Fruit fly (Drosophila melanogaster): ENCODE data around the gene pygo.
A peak's percentile ranks its signal among the peaks of the same experiment; 100 is the strongest.

pygo gene

DNA sequence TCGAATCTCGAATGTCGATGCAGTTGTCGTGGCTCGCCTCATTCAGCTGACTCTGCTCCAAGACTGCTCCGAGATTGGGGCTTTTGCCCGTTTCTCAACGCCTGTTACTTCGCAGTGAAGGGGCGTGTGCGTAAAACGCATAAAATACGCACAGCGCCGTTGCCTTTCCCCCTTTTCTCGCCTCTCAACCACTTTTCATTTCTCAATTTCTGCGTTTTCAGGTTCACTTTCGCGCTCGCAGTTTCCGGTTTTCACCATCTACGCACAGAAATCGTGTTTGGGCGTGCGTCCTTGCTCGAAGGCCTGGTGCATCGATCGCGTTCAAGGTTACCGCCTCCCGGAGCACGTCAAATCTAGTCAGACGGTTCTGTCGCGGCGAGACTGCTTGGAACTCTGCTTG, 20.7 kb downstream of the pygo start:
- TF ChIP-seq Eip78C (GFP tag) (peak; percentile 68), CG10669 (GFP tag; optimal IDR thresholded peaks at IDR 0.05) (no peak), CG10631 (GFP tag; optimal IDR thresholded peaks at IDR 0.05) (no peak), Eip75B (GFP tag; optimal IDR thresholded peaks at IDR 0.05) (peak; percentile 54), CG1621 (tag; optimal IDR thresholded peaks at IDR 0.05) (no peak), ss (GFP tag; optimal IDR thresholded peaks at IDR 0.05) (peak in 1 of 2 experiments; percentile 5), CG11762 (GFP tag; optimal IDR thresholded peaks at IDR 0.05; ENCODE audit: insufficient read depth) (no peak), vri (GFP tag; optimal IDR thresholded peaks at IDR 0.05) (no peak), lz (GFP tag; optimal IDR thresholded peaks at IDR 0.05) (no peak), Blimp-1 (GFP tag; optimal IDR thresholded peaks at IDR 0.05) (peak; percentile 88), eg (GFP tag; IDR thresholded peaks at IDR 0.05) (no peak), svp (GFP tag) (peak; percentile 18), fd59A (GFP tag; optimal IDR thresholded peaks at IDR 0.05) (no peak), CG6854 (GFP tag; optimal IDR thresholded peaks at IDR 0.05) (peak; percentile 12)

DNA sequence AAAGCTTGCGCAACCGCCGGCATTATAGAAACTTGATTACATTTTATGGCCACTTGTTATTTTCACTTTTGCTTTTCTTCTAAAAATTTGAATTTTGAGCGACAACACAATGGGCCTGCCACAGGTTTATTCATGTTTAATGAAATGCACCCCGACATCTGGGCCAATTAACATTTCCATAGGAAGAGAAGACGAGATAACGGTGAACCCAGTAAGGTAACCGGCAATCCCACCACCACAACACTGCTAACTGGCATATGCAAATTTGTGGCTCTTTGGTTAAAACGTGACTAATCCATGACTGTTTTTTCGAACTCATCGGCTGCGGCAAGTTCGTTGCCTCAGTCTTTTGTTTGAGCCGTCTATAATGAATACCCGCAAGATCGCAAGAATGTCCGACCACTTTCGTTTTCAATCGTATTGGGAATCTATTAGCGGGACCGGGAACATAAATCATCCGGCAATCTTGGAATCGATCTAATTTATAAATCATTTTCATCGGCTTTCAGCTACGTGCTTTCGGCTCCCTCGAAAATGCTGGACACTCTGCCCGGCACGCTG, 21.7 kb downstream of the pygo start:
- TF ChIP-seq Ets21C (GFP tag; optimal IDR thresholded peaks at IDR 0.05) (no peak), Lpt (GFP tag; optimal IDR thresholded peaks at IDR 0.05) (no peak), pdm3 (GFP tag; optimal IDR thresholded peaks at IDR 0.05) (no peak), fd59A (GFP tag; optimal IDR thresholded peaks at IDR 0.05) (no peak), CG15336 (GFP tag; IDR thresholded peaks at IDR 0.05) (no peak), svp (GFP tag) (no peak), CG7368 (GFP tag; optimal IDR thresholded peaks at IDR 0.05) (no peak), lz (GFP tag; optimal IDR thresholded peaks at IDR 0.05) (no peak), Blimp-1 (GFP tag; optimal IDR thresholded peaks at IDR 0.05) (no peak), CG11294 (GFP tag; IDR thresholded peaks at IDR 0.05) (no peak), CG6808 (GFP tag; optimal IDR thresholded peaks at IDR 0.05) (no peak), CG11762 (GFP tag; optimal IDR thresholded peaks at IDR 0.05; ENCODE audit: insufficient read depth) (no peak)

DNA sequence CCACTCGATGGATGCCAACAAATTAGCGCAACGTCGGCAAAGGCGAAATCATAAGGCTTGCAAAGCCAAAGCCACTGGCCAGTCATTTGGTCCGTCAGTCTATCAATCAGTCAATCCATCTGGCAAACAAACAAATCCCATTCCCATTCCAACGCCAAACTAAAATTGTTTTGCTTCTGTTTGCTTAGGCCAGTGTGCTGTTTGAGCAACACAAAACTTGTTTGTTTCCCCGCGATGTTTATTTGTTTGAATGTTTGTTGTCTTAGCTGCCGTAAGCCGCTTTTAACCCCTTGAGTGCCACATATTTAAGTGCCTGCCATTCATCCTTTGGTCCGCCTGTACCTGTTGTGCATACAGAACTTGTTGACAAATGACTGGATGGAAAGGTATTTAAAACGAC, 29.6 kb downstream of the pygo start:
- no peak for TF ChIP-seq Hr4 (GFP tag; optimal IDR thresholded peaks at IDR 0.05)
- peak; percentile 93 for TF ChIP-seq fkh (GFP tag; optimal IDR thresholded peaks at IDR 0.05)
- no peak for TF ChIP-seq svp (GFP tag)
- TF ChIP-seq CG3032 (tag; optimal IDR thresholded peaks at IDR 0.05): no peak
- TF ChIP-seq dsx (GFP tag; optimal IDR thresholded peaks at IDR 0.05; ENCODE audit: poor library complexity, severe bottlenecking): no peak
- TF ChIP-seq topi (GFP tag; optimal IDR thresholded peaks at IDR 0.05): no peak

dm6 chr3R:31548766-31549510, 31.6 kb downstream of the pygo start:
- TF ChIP-seq dsx (GFP tag; optimal IDR thresholded peaks at IDR 0.05; ENCODE audit: poor library complexity, severe bottlenecking) (peak; percentile 44), fkh (GFP tag; optimal IDR thresholded peaks at IDR 0.05) (peak; percentile 64), Sox14 (GFP tag; optimal IDR thresholded peaks at IDR 0.05) (no peak)

DNA sequence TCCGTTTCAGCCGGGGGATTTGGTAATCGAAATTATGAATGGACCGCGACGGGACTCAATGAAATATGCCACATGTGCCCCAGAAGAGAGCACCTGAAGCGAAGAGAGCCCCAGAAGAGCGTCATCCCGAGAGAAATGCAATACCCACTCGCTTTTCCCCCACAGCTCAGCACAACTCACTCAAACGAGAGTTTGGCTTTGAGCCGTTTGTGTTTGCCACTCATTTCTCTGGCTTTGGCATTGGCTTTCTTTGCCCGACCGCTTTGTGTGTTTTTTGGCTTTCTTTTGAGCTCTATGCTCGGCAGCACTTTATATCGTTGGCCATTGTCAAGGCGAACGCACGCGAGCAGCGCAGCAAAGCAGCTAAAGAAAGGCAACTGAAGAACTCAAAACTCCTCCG, 37.8 kb downstream of the pygo start, which contains the start of gene nyo:
Gene nyo, plus strand, starts transcription at position 312 of the 400 bp plus-strand sequence.
- TF ChIP-seq pdm3 (GFP tag; optimal IDR thresholded peaks at IDR 0.05) (no peak), Met (GFP tag; optimal IDR thresholded peaks at IDR 0.05) (no peak), CG9139 (GFP tag; optimal IDR thresholded peaks at IDR 0.05) (no peak), CG31627 (GFP tag; optimal IDR thresholded peaks at IDR 0.05) (no peak), CG10669 (GFP tag; optimal IDR thresholded peaks at IDR 0.05) (no peak), Sox14 (GFP tag; optimal IDR thresholded peaks at IDR 0.05) (no peak), CG6163 (GFP tag; IDR thresholded peaks at IDR 0.05) (no peak)
